Fruit fly (Drosophila melanogaster) S2 (cell line): Measurements from ENCODE around the gene Root.

Source experiments
- CG8478 ChIP-seq: fragments of >200 bp; optimal IDR thresholded peaks from 2 replicates; lab custom pipeline; 2018
- CTCF ChIP-seq, 2 experiments: fragments of >200 bp; optimal IDR thresholded peaks; 2 replicates each; lab custom pipeline; 2018

dm6 chr3R:24101437-24101836 is 11.6 kb upstream of the Root start:
- TF ChIP-seq CTCF (optimal IDR thresholded peaks at IDR 0.05; lab: Kevin White, UChicago), result no peak
- TF ChIP-seq CG8478 (lab: Kevin White, UChicago), result no peak
